Fruit fly (Drosophila melanogaster) S2 (cell line): ENCODE measurements around the gene dgt1.

ENCODE experiments used
- CG8478 ChIP-seq: fragments of >200 bp; optimal IDR thresholded peaks from 2 replicates; lab custom pipeline; 2018
- CTCF ChIP-seq, 2 experiments: fragments of >200 bp; optimal IDR thresholded peaks; 2 replicates each; lab custom pipeline; 2018

DNA sequence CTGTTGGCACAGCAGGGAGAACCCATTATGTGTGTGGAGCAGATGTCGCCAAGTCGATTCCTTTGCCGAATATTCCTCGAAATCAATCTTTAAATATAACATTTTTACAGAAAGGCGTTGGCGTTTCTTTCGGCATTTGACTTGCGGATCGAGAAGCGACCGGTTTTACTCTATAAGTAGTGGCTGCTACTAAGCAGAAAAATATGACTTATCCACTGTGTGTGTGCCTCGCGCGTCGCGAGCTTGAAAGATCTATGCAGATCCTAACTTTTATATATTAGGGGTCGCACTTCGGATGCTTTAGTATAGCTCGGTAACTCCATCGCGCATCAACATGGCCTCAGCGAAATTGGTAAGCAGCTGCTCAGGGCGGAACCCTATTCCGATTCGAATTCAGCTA is 47.9 kb upstream of the dgt1 start, which contains the start of gene CG15515:
- no peak for TF ChIP-seq CTCF (optimal IDR thresholded peaks at IDR 0.05; lab: Kevin White, UChicago)
- no peak for TF ChIP-seq CG8478 (lab: Kevin White, UChicago)
